Fruit fly (Drosophila melanogaster) whole organism, adult: ENCODE data around the gene CLS.

Source experiments
- Mnt ChIP-seq: fragments of 200-800 bp; sonication (Bioruptor generic); optimal IDR thresholded peaks from 2 replicates; lab custom pipeline; 2016; ENCODE audit warnings: missing biosample characterization, mild to moderate bottlenecking, missing genetic modification characterization
- cnc ChIP-seq, 2 experiments: fragments of >200 bp; optimal IDR thresholded peaks; 2 replicates each; lab custom pipeline; 2017

DNA sequence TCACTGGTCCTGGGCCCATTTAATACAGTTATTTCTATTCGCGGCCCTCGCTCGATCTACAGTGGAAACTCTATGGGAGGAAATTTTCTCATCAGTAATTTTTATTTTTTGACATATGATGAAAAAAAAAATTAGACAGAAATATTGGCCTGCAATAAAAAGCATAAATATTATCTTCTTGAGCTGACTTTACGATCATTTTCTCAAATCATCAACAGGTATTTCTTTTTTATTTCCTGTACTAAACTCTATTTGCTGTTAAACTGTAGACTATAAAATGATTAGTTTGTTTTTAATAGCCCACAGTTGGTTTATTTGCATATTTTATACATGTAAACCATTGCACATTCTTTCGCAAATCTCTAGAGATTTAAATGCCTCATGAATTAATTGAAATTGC, 43.0 kb downstream of the CLS start:
- no peak for TF ChIP-seq Mnt (GFP tag; lab: Kevin White, UChicago)
- no peak for TF ChIP-seq cnc (optimal IDR thresholded peaks at IDR 0.05; lab: Kevin White, UChicago)
